Worm (Caenorhabditis elegans): Measurements from ENCODE around the gene F23A7.5.

Gene F23A7.5

ce11 chrX:16261993-16262392, 33.3 kb downstream of the F23A7.5 start, which contains the start of gene sgk-1:
sgk-1 (minus strand) TSS chrX:16262122.
- TF ChIP-seq ceh-13 (GFP tag; optimal IDR thresholded peaks at IDR 0.05) (no peak), scrt-1 (GFP tag; IDR thresholded peaks at IDR 0.05) (no peak), hmg-4 (GFP tag; optimal IDR thresholded peaks at IDR 0.05) (no peak), hnd-1 (tag; optimal IDR thresholded peaks at IDR 0.05) (no peak), F13C5.2 (tag; optimal IDR thresholded peaks at IDR 0.05) (no peak), hmbx-1 (tag; optimal IDR thresholded peaks at IDR 0.05) (no peak), tbx-37 (GFP tag; conservative IDR thresholded peaks at IDR 0.05) (no peak), sea-1 (GFP tag; conservative IDR thresholded peaks at IDR 0.05) (no peak), B0310.2 (tag; optimal IDR thresholded peaks at IDR 0.05) (no peak), pes-1 (GFP tag; IDR thresholded peaks at IDR 0.05) (no peak), ets-7 (tag; optimal IDR thresholded peaks at IDR 0.05) (no peak), flt-1 (GFP tag; IDR thresholded peaks at IDR 0.05) (no peak), ama-1 (optimal IDR thresholded peaks at IDR 0.05) (no peak), ceh-36 (tag; optimal IDR thresholded peaks at IDR 0.05) (no peak), aly-1 (tag; optimal IDR thresholded peaks at IDR 0.05) (no peak), tra-4 (tag; optimal IDR thresholded peaks at IDR 0.05) (no peak), tbx-11 (GFP tag; IDR thresholded peaks at IDR 0.05) (no peak)

- TF ChIP-seq tbx-11 (GFP tag; IDR thresholded peaks at IDR 0.05), result no peak
- TF ChIP-seq F13C5.2 (tag; optimal IDR thresholded peaks at IDR 0.05), result no peak
- no peak for TF ChIP-seq ceh-36 (tag; optimal IDR thresholded peaks at IDR 0.05)
- no peak for TF ChIP-seq hnd-1 (tag; optimal IDR thresholded peaks at IDR 0.05)
- TF ChIP-seq flt-1 (GFP tag; IDR thresholded peaks at IDR 0.05), result no peak
- TF ChIP-seq tra-4 (tag; optimal IDR thresholded peaks at IDR 0.05), result no peak
- TF ChIP-seq pes-1 (GFP tag; IDR thresholded peaks at IDR 0.05), result no peak
- TF ChIP-seq tbx-37 (GFP tag; conservative IDR thresholded peaks at IDR 0.05), result no peak
- no peak for TF ChIP-seq ceh-13 (GFP tag; optimal IDR thresholded peaks at IDR 0.05)
- no peak for TF ChIP-seq hmbx-1 (tag; optimal IDR thresholded peaks at IDR 0.05)
- TF ChIP-seq scrt-1 (GFP tag; IDR thresholded peaks at IDR 0.05), result no peak
- TF ChIP-seq aly-1 (tag; optimal IDR thresholded peaks at IDR 0.05), result no peak
- TF ChIP-seq hmg-4 (GFP tag; optimal IDR thresholded peaks at IDR 0.05), result no peak
- TF ChIP-seq ama-1 (optimal IDR thresholded peaks at IDR 0.05), result no peak
- no peak for TF ChIP-seq sea-1 (GFP tag; conservative IDR thresholded peaks at IDR 0.05)
Observed at ce11 chrX:16263287-16263686, 34.6 kb downstream of the F23A7.5 start.

- TF ChIP-seq hmg-4 (GFP tag; optimal IDR thresholded peaks at IDR 0.05) (no peak), pes-1 (GFP tag; IDR thresholded peaks at IDR 0.05) (no peak), B0310.2 (tag; optimal IDR thresholded peaks at IDR 0.05) (no peak), tbx-11 (GFP tag; IDR thresholded peaks at IDR 0.05) (no peak), hnd-1 (tag; optimal IDR thresholded peaks at IDR 0.05) (no peak), tra-4 (tag; optimal IDR thresholded peaks at IDR 0.05) (no peak), sea-1 (GFP tag; conservative IDR thresholded peaks at IDR 0.05) (no peak), ceh-36 (tag; optimal IDR thresholded peaks at IDR 0.05) (no peak), ama-1 (optimal IDR thresholded peaks at IDR 0.05) (no peak), flt-1 (GFP tag; IDR thresholded peaks at IDR 0.05) (no peak), tbx-37 (GFP tag; conservative IDR thresholded peaks at IDR 0.05) (no peak), F13C5.2 (tag; optimal IDR thresholded peaks at IDR 0.05) (no peak)
Observed at ce11 chrX:16265636-16266384, 37.1 kb downstream of the F23A7.5 start, which contains the start of gene mua-6. mua-6 (minus strand) TSS chrX:16265686.

- no peak for TF ChIP-seq ceh-13 (GFP tag; optimal IDR thresholded peaks at IDR 0.05)
- TF ChIP-seq B0310.2 (tag; optimal IDR thresholded peaks at IDR 0.05), result no peak
- no peak for TF ChIP-seq aly-1 (tag; optimal IDR thresholded peaks at IDR 0.05)
- no peak for TF ChIP-seq ceh-36 (tag; optimal IDR thresholded peaks at IDR 0.05)
- TF ChIP-seq F13C5.2 (tag; optimal IDR thresholded peaks at IDR 0.05), result no peak
- no peak for TF ChIP-seq scrt-1 (GFP tag; IDR thresholded peaks at IDR 0.05)
- no peak for TF ChIP-seq tra-4 (tag; optimal IDR thresholded peaks at IDR 0.05)
- no peak for TF ChIP-seq pes-1 (GFP tag; IDR thresholded peaks at IDR 0.05)
- no peak for TF ChIP-seq flt-1 (GFP tag; IDR thresholded peaks at IDR 0.05)
- TF ChIP-seq hmbx-1 (tag; optimal IDR thresholded peaks at IDR 0.05), result no peak
- no peak for TF ChIP-seq ets-7 (tag; optimal IDR thresholded peaks at IDR 0.05)
- TF ChIP-seq tbx-37 (GFP tag; conservative IDR thresholded peaks at IDR 0.05), result no peak
Observed at ce11 chrX:16269969-16270368, 41.2 kb downstream of the F23A7.5 start, which contains the start of gene ifa-3. ifa-3 (minus strand) TSS chrX:16270069.

- TF ChIP-seq tra-4 (tag; optimal IDR thresholded peaks at IDR 0.05) (no peak), F13C5.2 (tag; optimal IDR thresholded peaks at IDR 0.05) (no peak), scrt-1 (GFP tag; IDR thresholded peaks at IDR 0.05) (no peak), sea-1 (GFP tag; conservative IDR thresholded peaks at IDR 0.05) (no peak), tbx-37 (GFP tag; conservative IDR thresholded peaks at IDR 0.05) (peak; percentile 38; the same call in 1 of the 2 replicates), ets-7 (tag; optimal IDR thresholded peaks at IDR 0.05) (no peak), ama-1 (optimal IDR thresholded peaks at IDR 0.05) (no peak), hnd-1 (tag; optimal IDR thresholded peaks at IDR 0.05) (peak; percentile 34), hmbx-1 (tag; optimal IDR thresholded peaks at IDR 0.05) (no peak), B0310.2 (tag; optimal IDR thresholded peaks at IDR 0.05) (no peak), flt-1 (GFP tag; IDR thresholded peaks at IDR 0.05) (0 out of 2 replicates have a peak, but pooled peaks have one; percentile 55), tbx-11 (GFP tag; IDR thresholded peaks at IDR 0.05) (peak; percentile 66; the same call in 1 of the 2 replicates), hmg-4 (GFP tag; optimal IDR thresholded peaks at IDR 0.05) (no peak), ceh-36 (tag; optimal IDR thresholded peaks at IDR 0.05) (no peak), aly-1 (tag; optimal IDR thresholded peaks at IDR 0.05) (no peak), pes-1 (GFP tag; IDR thresholded peaks at IDR 0.05) (peak; percentile 71), ceh-13 (GFP tag; optimal IDR thresholded peaks at IDR 0.05) (no peak)
Observed at ce11 chrX:16271147-16271546, 42.4 kb downstream of the F23A7.5 start.

ce11 chrX:16275255-16275813, 46.6 kb downstream of the F23A7.5 start, which contains the start of gene sdc-1:
sdc-1 (plus strand) TSS chrX:16275763.
- TF ChIP-seq hmbx-1 (tag; optimal IDR thresholded peaks at IDR 0.05) (no peak), F13C5.2 (tag; optimal IDR thresholded peaks at IDR 0.05) (peak; percentile 48)

ce11 chrX:16283103-16283502, 54.4 kb downstream of the F23A7.5 start, which contains the start of gene F52E10.2:
F52E10.2 (minus strand) TSS chrX:16283203.
- no peak for TF ChIP-seq tra-4 (tag; optimal IDR thresholded peaks at IDR 0.05)
- no peak for TF ChIP-seq scrt-1 (GFP tag; IDR thresholded peaks at IDR 0.05)
- TF ChIP-seq ceh-36 (tag; optimal IDR thresholded peaks at IDR 0.05), result no peak
- TF ChIP-seq hmbx-1 (tag; optimal IDR thresholded peaks at IDR 0.05), result no peak
- no peak for TF ChIP-seq aly-1 (tag; optimal IDR thresholded peaks at IDR 0.05)
- no peak for TF ChIP-seq pes-1 (GFP tag; IDR thresholded peaks at IDR 0.05)
